Worm (Caenorhabditis elegans) whole organism, young adult: ENCODE results near the gene algn-2.

ENCODE experiments used
- B0019.2 ChIP-seq: fragments of 200-800 bp; sonication (Bioruptor generic); conservative IDR thresholded peaks from 2 replicates; pipeline ENCODE4 v1.3.6; 2022; ENCODE audit warnings: missing genetic modification reagents, missing genetic modification characterization, missing compliant biosample characterization
- B0336.3 ChIP-seq: fragments of 200-800 bp; sonication (Bioruptor generic); IDR thresholded peaks from 2 replicates; pipeline ENCODE4 v1.3.6; 2022; ENCODE audit warnings: missing genetic modification characterization, missing compliant biosample characterization
- C17E4.6 ChIP-seq: fragments of 200-800 bp; sonication (Bioruptor generic); IDR thresholded peaks from 2 replicates; pipeline ENCODE4 v1.3.6; 2022; ENCODE audit warnings: missing genetic modification reagents, missing genetic modification characterization, missing compliant biosample characterization
- D2030.7 ChIP-seq: fragments of 200-800 bp; sonication (Bioruptor generic); IDR thresholded peaks from 2 replicates; pipeline ENCODE4 v1.3.6; 2022; ENCODE audit warnings: missing genetic modification reagents, missing genetic modification characterization, missing compliant biosample characterization
- F33H1.4 ChIP-seq: fragments of 200-800 bp; sonication (Bioruptor generic); IDR thresholded peaks from 2 replicates; pipeline ENCODE4 v1.3.6; 2022; ENCODE audit warnings: missing genetic modification reagents, missing genetic modification characterization, missing compliant biosample characterization
- F49E8.2 ChIP-seq: sonication (generic microtip); optimal IDR thresholded peaks from 3 replicates; lab custom pipeline; 2017; ENCODE audit warnings: missing genetic modification characterization, mild to moderate bottlenecking, missing compliant biosample characterization, antibody characterized with exemption, moderate library complexity; ENCODE audit not compliant: insufficient read depth
- T26A5.8 ChIP-seq: sonication (generic microtip); optimal IDR thresholded peaks from 2 replicates; lab custom pipeline; 2016; ENCODE audit warnings: missing genetic modification characterization, missing compliant biosample characterization
- Y53F4B.3 ChIP-seq: fragments of 200-800 bp; sonication (Bioruptor generic); IDR thresholded peaks from 2 replicates; pipeline ENCODE4 v1.3.6; 2022; ENCODE audit warnings: missing genetic modification reagents, missing genetic modification characterization, missing compliant biosample characterization
- aptf-2 ChIP-seq: fragments of 200-800 bp; sonication (Bioruptor generic); conservative IDR thresholded peaks from 2 replicates; pipeline ENCODE4 v1.3.6; 2022; ENCODE audit warnings: missing genetic modification reagents, missing genetic modification characterization, missing compliant biosample characterization
- aptf-3 ChIP-seq: fragments of 200-800 bp; sonication (Bioruptor generic); IDR thresholded peaks from 2 replicates; pipeline ENCODE4 v1.3.6; 2022; ENCODE audit warnings: missing genetic modification characterization, missing compliant biosample characterization
- athp-1 ChIP-seq: sonication (generic microtip); optimal IDR thresholded peaks from 2 replicates; lab custom pipeline; 2017; ENCODE audit warnings: mild to moderate bottlenecking, missing genetic modification characterization, missing compliant biosample characterization
- attf-5 ChIP-seq: fragments of 200-800 bp; sonication (Bioruptor generic); optimal IDR thresholded peaks from 2 replicates; lab custom pipeline; 2018; ENCODE audit warnings: mild to moderate bottlenecking, missing genetic modification characterization, missing compliant biosample characterization
- attf-6 ChIP-seq: fragments of 200-800 bp; sonication (Bioruptor generic); IDR thresholded peaks from 2 replicates; pipeline ENCODE4 v1.3.6; 2022; ENCODE audit warnings: missing genetic modification reagents, missing genetic modification characterization, missing compliant biosample characterization
- ceh-27 ChIP-seq: fragments of 200-800 bp; sonication (Bioruptor generic); optimal IDR thresholded peaks from 2 replicates; lab custom pipeline; 2018; ENCODE audit warnings: mild to moderate bottlenecking, missing genetic modification characterization, moderate library complexity, missing compliant biosample characterization
- ceh-79 ChIP-seq: sonication (generic microtip); optimal IDR thresholded peaks from 2 replicates; lab custom pipeline; 2017; ENCODE audit warnings: mild to moderate bottlenecking, missing genetic modification characterization, missing compliant biosample characterization
- dpl-1 ChIP-seq: fragments of 150-350 bp; optimal IDR thresholded peaks from 2 replicates; lab custom pipeline; 2014; ENCODE audit warnings: missing biosample characterization, missing genetic modification reagents, missing genetic modification characterization
- him-1 ChIP-seq: sonication (generic microtip); optimal IDR thresholded peaks from 2 replicates; lab custom pipeline; 2016; ENCODE audit warnings: missing genotype, missing genetic modification reagents, missing genetic modification characterization, missing compliant biosample characterization
- hlh-12 ChIP-seq: sonication (generic microtip); optimal IDR thresholded peaks from 2 replicates; lab custom pipeline; 2016; ENCODE audit warnings: missing genetic modification characterization, missing compliant biosample characterization
- hlh-26 ChIP-seq: fragments of 200-800 bp; sonication (Bioruptor generic); conservative IDR thresholded peaks from 2 replicates; pipeline ENCODE4 v1.3.6; 2022; ENCODE audit warnings: missing genetic modification reagents, missing genetic modification characterization, missing compliant biosample characterization
- hmg-1.2 ChIP-seq: fragments of 200-800 bp; sonication (Bioruptor generic); IDR thresholded peaks from 2 replicates; pipeline ENCODE4 v1.3.6; 2022; ENCODE audit warnings: missing genetic modification reagents, missing genetic modification characterization, missing compliant biosample characterization
- let-607 ChIP-seq, 2 experiments: fragments of 200-800 bp in 1 of 2; sonication (Bioruptor generic) in 1 of 2; sonication (generic microtip) in 1 of 2; optimal IDR thresholded peaks; 2 replicates each; lab custom pipeline; 2016 to 2018; ENCODE audit warnings: mild to moderate bottlenecking in 2 of 2, missing compliant biosample characterization in 2 of 2, missing genetic modification characterization in 2 of 2, moderate library complexity in 2 of 2, missing genotype in 1 of 2
- lin-26 ChIP-seq: fragments of 200-800 bp; sonication (Bioruptor generic); IDR thresholded peaks from 2 replicates; pipeline ENCODE4 v1.3.6; 2022; ENCODE audit warnings: missing genetic modification reagents, missing genetic modification characterization, missing compliant biosample characterization
- madf-6 ChIP-seq: fragments of 200-800 bp; sonication (Bioruptor generic); IDR thresholded peaks from 2 replicates; pipeline ENCODE4 v1.3.6; 2022; ENCODE audit warnings: missing genetic modification reagents, missing genetic modification characterization, missing compliant biosample characterization
- madf-8 ChIP-seq: fragments of 200-800 bp; sonication (Bioruptor generic); conservative IDR thresholded peaks from 2 replicates; pipeline ENCODE4 v1.3.6; 2022; ENCODE audit warnings: missing genetic modification reagents, missing genetic modification characterization, missing compliant biosample characterization
- nfya-1 ChIP-seq: sonication (generic microtip); optimal IDR thresholded peaks from 2 replicates; lab custom pipeline; 2017; ENCODE audit warnings: antibody characterized with exemption, missing compliant biosample characterization, missing genetic modification characterization, borderline replicate concordance; ENCODE audit not compliant: insufficient read depth
- nfyb-1 ChIP-seq: fragments of 200-800 bp; sonication (Bioruptor generic); IDR thresholded peaks from 2 replicates; pipeline ENCODE4 v1.3.6; 2022; ENCODE audit warnings: missing genetic modification reagents, missing genetic modification characterization, missing compliant biosample characterization
- nhr-27 ChIP-seq: fragments of 200-800 bp; sonication (Bioruptor generic); optimal IDR thresholded peaks from 2 replicates; lab custom pipeline; 2018; ENCODE audit warnings: mild to moderate bottlenecking, missing genetic modification characterization, moderate library complexity, missing compliant biosample characterization
- nhr-80 ChIP-seq: sonication (generic microtip); optimal IDR thresholded peaks from 2 replicates; lab custom pipeline; 2016; ENCODE audit warnings: missing genetic modification characterization, missing compliant biosample characterization
- pbrm-1 ChIP-seq: fragments of 200-800 bp; sonication (Bioruptor generic); IDR thresholded peaks from 2 replicates; pipeline ENCODE4 v1.3.6; 2022; ENCODE audit warnings: missing genetic modification reagents, missing genetic modification characterization, missing compliant biosample characterization
- pha-4 ChIP-seq: fragments of 150-350 bp; sonication (generic microtip); optimal IDR thresholded peaks from 2 replicates; lab custom pipeline; 2014; ENCODE audit warnings: missing biosample characterization, missing genetic modification reagents, missing genetic modification characterization
- rcor-1 ChIP-seq: fragments of 200-800 bp; sonication (Bioruptor generic); IDR thresholded peaks from 2 replicates; pipeline ENCODE4 v1.3.6; 2022; ENCODE audit warnings: missing genetic modification reagents, missing genetic modification characterization, missing compliant biosample characterization
- rpc-1 ChIP-seq, 2 experiments: fragments of 150-350 bp in 1 of 2; sonication (generic microtip) in 1 of 2; optimal IDR thresholded peaks; 2 replicates each; lab custom pipeline; 2014 to 2018; ENCODE audit warnings: missing biosample characterization in 1 of 2, missing genetic modification characterization in 1 of 2, missing genetic modification reagents in 1 of 2, missing genotype in 1 of 2
- sdz-38 ChIP-seq: sonication (generic microtip); optimal IDR thresholded peaks from 2 replicates; lab custom pipeline; 2016; ENCODE audit warnings: missing genotype, missing genetic modification characterization, missing compliant biosample characterization
- snpc-3.4 ChIP-seq: sonication (generic microtip); optimal IDR thresholded peaks from 2 replicates; lab custom pipeline; 2017; ENCODE audit warnings: missing genetic modification characterization, mild to moderate bottlenecking, missing compliant biosample characterization, antibody characterized with exemption, moderate library complexity, missing genotype, missing genetic modification reagents
- snpc-4 ChIP-seq, 5 experiments: fragments of 150-350 bp in 1 of 5; sonication (generic microtip) in 4 of 5; optimal IDR thresholded peaks; 2 replicates each; lab custom pipeline; 2014 to 2018; ENCODE audit warnings: missing genetic modification characterization in 5 of 5, missing biosample characterization in 3 of 5, antibody characterized with exemption in 2 of 5, mild to moderate bottlenecking in 2 of 5, missing compliant biosample characterization in 2 of 5, missing genotype in 2 of 5, moderate library complexity in 2 of 5, missing genetic modification reagents in 1 of 5
- tbp1 ChIP-seq: fragments of 200-800 bp; sonication (Bioruptor generic); optimal IDR thresholded peaks from 2 replicates; lab custom pipeline; 2018; ENCODE audit warnings: mild to moderate bottlenecking, missing genetic modification characterization, missing compliant biosample characterization
- tbx-9 ChIP-seq: sonication (generic microtip); optimal IDR thresholded peaks from 2 replicates; lab custom pipeline; 2016; ENCODE audit warnings: borderline replicate concordance, missing genetic modification characterization, inconsistent platforms, missing compliant biosample characterization
- xnd-1 ChIP-seq: sonication (generic microtip); optimal IDR thresholded peaks from 2 replicates; lab custom pipeline; 2016; ENCODE audit warnings: missing genotype, missing genetic modification reagents, missing genetic modification characterization, missing compliant biosample characterization
- zfh-2 ChIP-seq: fragments of 200-800 bp; sonication (Bioruptor generic); conservative IDR thresholded peaks from 2 replicates; pipeline ENCODE4 v1.3.6; 2022; ENCODE audit warnings: missing genetic modification reagents, missing genetic modification characterization, missing compliant biosample characterization
- ztf-28 ChIP-seq: fragments of 200-800 bp; sonication (Bioruptor generic); IDR thresholded peaks from 2 replicates; pipeline ENCODE4 v1.3.6; 2022; ENCODE audit warnings: missing genetic modification reagents, missing genetic modification characterization, missing compliant biosample characterization
- ztf-3 ChIP-seq: fragments of 200-800 bp; sonication (Bioruptor generic); optimal IDR thresholded peaks from 2 replicates; lab custom pipeline; 2018; ENCODE audit warnings: mild to moderate bottlenecking, missing genetic modification characterization, missing compliant biosample characterization

Gene algn-2

DNA sequence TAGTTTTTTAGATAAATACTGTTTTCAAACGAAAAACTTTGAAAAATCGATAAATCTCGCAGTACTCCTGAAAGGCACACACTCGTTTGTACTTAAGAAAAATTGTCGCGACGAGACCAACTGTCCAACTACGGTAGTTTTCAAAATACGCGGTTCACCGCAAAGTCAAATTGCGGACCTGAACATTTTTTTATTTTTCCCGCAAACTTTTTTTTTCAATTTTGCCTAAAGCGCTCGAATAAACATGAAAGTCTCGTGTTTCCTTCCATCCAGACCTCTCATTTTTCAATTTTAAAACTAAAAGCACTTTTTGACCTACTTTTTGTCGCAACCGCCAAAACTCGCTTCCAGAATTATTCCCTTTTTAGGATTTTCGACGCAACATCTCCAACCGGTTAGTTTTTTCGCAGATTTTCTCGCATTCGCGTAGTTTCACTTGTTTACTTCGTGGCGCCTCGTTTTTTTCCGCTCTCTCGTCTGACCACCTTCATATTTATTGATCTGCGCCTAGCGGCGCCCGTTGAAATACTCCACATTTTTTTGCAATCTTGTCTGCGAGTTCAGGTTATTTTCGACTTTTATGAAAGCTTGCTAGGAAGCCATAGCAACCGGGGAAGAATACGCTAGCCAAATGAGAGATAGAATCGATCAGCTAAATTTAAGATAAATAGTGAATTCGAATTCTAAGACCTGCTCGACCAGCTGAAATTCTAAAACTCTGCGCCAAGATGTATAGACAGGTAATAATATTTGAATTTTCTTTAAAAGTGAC is 2.6 kb downstream of the algn-2 start, which contains the start of gene prdx-2 (continued):
- no peak for TF ChIP-seq lin-26 (GFP tag; lab: Robert Waterston, UW)
- no peak for TF ChIP-seq ceh-79 (tag; lab: Kevin White, UChicago)
- peak; percentile 68; the same call in 1 of the 2 replicates for TF ChIP-seq attf-6 (GFP tag; lab: Robert Waterston, UW)
- 0 out of 2 replicates have a peak, but pooled peaks have one; percentile 4 for TF ChIP-seq ztf-28 (GFP tag; lab: Robert Waterston, UW)
- TF ChIP-seq ztf-3 (GFP tag; lab: Kevin White, UChicago): no peak
- peak; percentile 44 for TF ChIP-seq athp-1 (tag; lab: Kevin White, UChicago)
- no peak for TF ChIP-seq Y53F4B.3 (GFP tag; lab: Robert Waterston, UW)
- no peak for TF ChIP-seq attf-5 (GFP tag; lab: Kevin White, UChicago)
- TF ChIP-seq tbx-9 (tag; lab: Kevin White, UChicago): no peak
- peak; percentile 35 for TF ChIP-seq snpc-3.4
- TF ChIP-seq C17E4.6: peak; percentile 75
- TF ChIP-seq F33H1.4 (GFP tag; lab: Robert Waterston, UW): peak; percentile 90
- no peak for TF ChIP-seq rpc-1 (optimal IDR thresholded peaks at IDR 0.05; lab: Kevin White, UChicago)
- no peak for TF ChIP-seq rpc-1 (tag; optimal IDR thresholded peaks at IDR 0.05; lab: Kevin White, UChicago)
- TF ChIP-seq him-1 (tag; lab: Kevin White, UChicago): peak; percentile 25
- peak; percentile 96 for TF ChIP-seq madf-6 (GFP tag; lab: Robert Waterston, UW)
- TF ChIP-seq hmg-1.2 (GFP tag; lab: Robert Waterston, UW): peak; percentile 14; the same call in 1 of the 2 replicates
- no peak for TF ChIP-seq hlh-12 (tag; lab: Kevin White, UChicago)
- peak; percentile 73 for TF ChIP-seq B0019.2 (GFP tag; lab: Robert Waterston, UW)
- TF ChIP-seq F49E8.2 (tag; lab: Kevin White, UChicago): peak; percentile 16
- TF ChIP-seq tbp1 (GFP tag; lab: Kevin White, UChicago): peak; percentile 59
- TF ChIP-seq aptf-2 (GFP tag; lab: Robert Waterston, UW): peak; percentile 37; the same call in 1 of the 2 replicates
- peak; percentile 89 for TF ChIP-seq D2030.7 (GFP tag; lab: Robert Waterston, UW)
- TF ChIP-seq B0336.3 (GFP tag; lab: Robert Waterston, UW): peak; percentile 73
- peak; percentile 67 for TF ChIP-seq rcor-1 (GFP tag; lab: Robert Waterston, UW)
- TF ChIP-seq nfyb-1 (GFP tag; lab: Robert Waterston, UW): 0 out of 2 replicates have a peak, but pooled peaks have one; percentile 51
- TF ChIP-seq pbrm-1: peak; percentile 68; the same call in 1 of the 2 replicates

DNA sequence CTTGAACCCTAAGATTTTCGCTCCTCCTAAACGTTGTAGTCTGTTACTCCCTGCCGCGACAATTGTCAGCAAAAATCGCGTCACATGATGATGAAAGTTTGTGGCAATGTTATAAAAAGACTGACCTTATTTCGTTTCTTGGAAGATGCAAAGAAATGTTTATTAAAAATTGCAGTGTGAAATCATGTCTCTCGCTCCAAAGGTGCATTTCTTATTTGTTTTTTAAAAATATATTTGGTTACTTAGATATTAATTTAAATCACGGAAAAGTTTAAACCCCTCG is 3.1 kb downstream of the algn-2 start:
- TF ChIP-seq lin-26 (GFP tag; lab: Robert Waterston, UW) (0 out of 2 replicates have a peak, but pooled peaks have one; percentile 29), dpl-1 (no peak), rpc-1 (optimal IDR thresholded peaks at IDR 0.05; lab: Kevin White, UChicago) (no peak), rpc-1 (tag; optimal IDR thresholded peaks at IDR 0.05; lab: Kevin White, UChicago) (no peak), nhr-80 (tag; lab: Kevin White, UChicago) (peak; percentile 16), madf-6 (GFP tag; lab: Robert Waterston, UW) (no peak), pha-4 (tag; lab: Kevin White, UChicago) (no peak), madf-8 (GFP tag; lab: Robert Waterston, UW) (no peak), xnd-1 (tag; lab: Kevin White, UChicago) (no peak), T26A5.8 (tag; lab: Kevin White, UChicago) (no peak), let-607 (tag; optimal IDR thresholded peaks at IDR 0.05; lab: Kevin White, UChicago) (peak in 1 of 2 experiments; percentile 5), nhr-27 (tag; lab: Kevin White, UChicago) (no peak), nfya-1 (tag; lab: Kevin White, UChicago) (no peak), C17E4.6 (no peak), aptf-3 (GFP tag; lab: Robert Waterston, UW) (no peak), sdz-38 (tag; lab: Kevin White, UChicago) (no peak), ceh-27 (GFP tag; lab: Kevin White, UChicago) (no peak), zfh-2 (no peak), snpc-4 (GFP tag; optimal IDR thresholded peaks at IDR 0.05; lab: Kevin White, UChicago) (no peak), snpc-4 (tag; optimal IDR thresholded peaks at IDR 0.05; lab: Kevin White, UChicago) (no peak), F33H1.4 (GFP tag; lab: Robert Waterston, UW) (no peak), athp-1 (tag; lab: Kevin White, UChicago) (no peak), hlh-26 (GFP tag; lab: Robert Waterston, UW) (no peak)
